Worm (Caenorhabditis elegans) whole organism, late embryonic: Measurements from ENCODE around the gene T22D1.1.

Source experiments
- F13H6.1 ChIP-seq: sonication (generic microtip); optimal IDR thresholded peaks from 2 replicates; lab custom pipeline; 2016; ENCODE audit warnings: missing genetic modification characterization, missing compliant biosample characterization
- ama-1 ChIP-seq: fragments of 150-350 bp; optimal IDR thresholded peaks from 2 replicates; lab custom pipeline; 2014
- ceh-30 ChIP-seq: fragments of 150-350 bp; optimal IDR thresholded peaks from 2 replicates; lab custom pipeline; 2014; ENCODE audit warnings: missing biosample characterization, missing genetic modification characterization
- che-1 ChIP-seq: sonication (generic microtip); optimal IDR thresholded peaks from 2 replicates; lab custom pipeline; 2016; ENCODE audit warnings: mild to moderate bottlenecking, missing genetic modification characterization, missing compliant biosample characterization
- elt-2 ChIP-seq: sonication (generic microtip); optimal IDR thresholded peaks from 2 replicates; lab custom pipeline; 2016; ENCODE audit warnings: missing genetic modification reagents, missing genetic modification characterization, missing compliant biosample characterization
- hlh-15 ChIP-seq: sonication (generic microtip); optimal IDR thresholded peaks from 2 replicates; lab custom pipeline; 2016; ENCODE audit warnings: missing genetic modification characterization, missing compliant biosample characterization
- nfya-1 ChIP-seq: sonication (generic microtip); optimal IDR thresholded peaks from 2 replicates; lab custom pipeline; 2017; ENCODE audit warnings: missing genetic modification characterization, mild to moderate bottlenecking, missing compliant biosample characterization, antibody characterized with exemption, moderate library complexity
- nhr-11 ChIP-seq: fragments of 150-350 bp; optimal IDR thresholded peaks from 2 replicates; lab custom pipeline; 2014; ENCODE audit warnings: missing biosample characterization, missing genetic modification characterization
- pqm-1 ChIP-seq: sonication (generic microtip); optimal IDR thresholded peaks from 2 replicates; lab custom pipeline; 2016; ENCODE audit warnings: missing genetic modification characterization, missing compliant biosample characterization
- pros-1 ChIP-seq: fragments of 150-350 bp; optimal IDR thresholded peaks from 2 replicates; lab custom pipeline; 2014; ENCODE audit warnings: missing biosample characterization, missing genetic modification reagents, missing genetic modification characterization
- ref-2 ChIP-seq: sonication (generic microtip); optimal IDR thresholded peaks from 2 replicates; lab custom pipeline; 2016; ENCODE audit warnings: missing genetic modification characterization, missing compliant biosample characterization
- rnt-1 ChIP-seq: sonication (generic microtip); optimal IDR thresholded peaks from 2 replicates; lab custom pipeline; 2016; ENCODE audit warnings: missing genetic modification characterization, missing compliant biosample characterization
- sox-4 ChIP-seq: sonication (generic microtip); optimal IDR thresholded peaks from 2 replicates; lab custom pipeline; 2017; ENCODE audit warnings: mild to moderate bottlenecking, missing genetic modification characterization, inconsistent platforms, missing compliant biosample characterization
- syd-9 ChIP-seq: sonication (generic microtip); optimal IDR thresholded peaks from 2 replicates; lab custom pipeline; 2016; ENCODE audit warnings: mild to moderate bottlenecking, missing genetic modification characterization, moderate library complexity, missing compliant biosample characterization

DNA sequence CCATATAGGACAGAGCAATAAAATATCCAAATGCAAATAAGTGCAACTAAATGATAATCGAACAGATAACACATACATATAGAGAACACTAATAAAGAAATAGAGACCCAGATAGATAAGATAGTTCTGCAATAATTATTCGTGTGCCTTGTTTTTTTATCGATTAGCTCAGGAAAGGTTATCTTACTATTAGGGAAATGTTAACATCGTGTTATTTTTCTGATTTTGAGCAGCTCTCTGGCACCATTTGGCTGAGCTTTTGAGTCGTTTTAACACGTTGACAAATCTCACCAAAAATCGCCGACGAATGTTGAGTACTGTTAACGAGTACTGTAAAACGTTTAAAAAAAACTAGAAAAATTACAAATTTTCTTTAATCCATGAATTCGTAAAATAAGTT, 5.2 kb downstream of the T22D1.1 start, which contains the start of gene cest-6:
- TF ChIP-seq elt-2 (tag; lab: Kevin White, UChicago): peak; percentile 48
- TF ChIP-seq hlh-15 (tag; lab: Kevin White, UChicago): no peak
- TF ChIP-seq F13H6.1: no peak
- no peak for TF ChIP-seq ref-2 (tag; lab: Kevin White, UChicago)
- TF ChIP-seq rnt-1 (tag; lab: Kevin White, UChicago): no peak
- TF ChIP-seq che-1: no peak
- no peak for TF ChIP-seq ama-1
- TF ChIP-seq ceh-30 (tag; lab: Kevin White, UChicago): no peak
- no peak for TF ChIP-seq nhr-11 (tag; lab: Kevin White, UChicago)
- no peak for TF ChIP-seq syd-9 (tag; lab: Kevin White, UChicago)
- TF ChIP-seq pqm-1 (tag; lab: Kevin White, UChicago): no peak
- TF ChIP-seq sox-4 (tag; lab: Kevin White, UChicago): no peak
- no peak for TF ChIP-seq nfya-1 (tag; lab: Kevin White, UChicago)
- no peak for TF ChIP-seq pros-1 (tag; lab: Kevin White, UChicago)
